Fruit fly (Drosophila melanogaster) whole organism, embryonic: ENCODE data around the gene RPA1.

ENCODE experiments used
- CG10147 ChIP-seq: fragments of 200-800 bp; sonication (Bioruptor generic); optimal IDR thresholded peaks from 2 replicates; lab custom pipeline; 2019; ENCODE audit warnings: missing biosample characterization, mild to moderate bottlenecking, missing genetic modification characterization, moderate library complexity
- CG11504 ChIP-seq: fragments of 200-800 bp; sonication (Bioruptor generic); optimal IDR thresholded peaks from 3 replicates; lab custom pipeline; 2019; ENCODE audit warnings: missing biosample characterization, mild to moderate bottlenecking, missing genetic modification characterization, moderate library complexity
- CG12071 ChIP-seq: fragments of 200-800 bp; sonication (Bioruptor generic); optimal IDR thresholded peaks from 3 replicates; lab custom pipeline; 2018; ENCODE audit warnings: missing biosample characterization, mild to moderate bottlenecking, missing genetic modification characterization
- CG13287 ChIP-seq: fragments of 200-800 bp; sonication (Bioruptor generic); IDR thresholded peaks from 2 replicates; pipeline ENCODE4 v1.3.6; 2022; ENCODE audit warnings: missing biosample characterization, missing genetic modification characterization; ENCODE audit not compliant: partially characterized antibody
- CG15073 ChIP-seq: fragments of 200-800 bp; sonication (Bioruptor generic); optimal IDR thresholded peaks from 2 replicates; lab custom pipeline; 2016; ENCODE audit warnings: missing biosample characterization, missing genetic modification characterization
- CG15514 ChIP-seq: fragments of 200-800 bp; sonication (Bioruptor generic); optimal IDR thresholded peaks from 3 replicates; lab custom pipeline; 2017; ENCODE audit warnings: missing biosample characterization, missing genetic modification characterization, mild to moderate bottlenecking, moderate library complexity, missing genetic modification reagents
- CG17359 ChIP-seq: fragments of 200-800 bp; sonication (Bioruptor generic); optimal IDR thresholded peaks from 3 replicates; lab custom pipeline; 2018; ENCODE audit warnings: missing biosample characterization, mild to moderate bottlenecking, missing genetic modification characterization, moderate library complexity
- CG18262 ChIP-seq: fragments of 200-800 bp; optimal IDR thresholded peaks from 3 replicates; lab custom pipeline; 2019; ENCODE audit warnings: missing biosample characterization, mild to moderate bottlenecking, missing genetic modification characterization, moderate library complexity
- CG18619 ChIP-seq: fragments of 200-800 bp; sonication (Bioruptor generic); optimal IDR thresholded peaks from 3 replicates; lab custom pipeline; 2017; ENCODE audit warnings: missing biosample characterization, mild to moderate bottlenecking, missing genetic modification characterization
- CG2875 ChIP-seq: fragments of 200-800 bp; sonication (Bioruptor generic); optimal IDR thresholded peaks from 2 replicates; lab custom pipeline; 2017; ENCODE audit warnings: missing biosample characterization, mild to moderate bottlenecking, missing genetic modification characterization, missing genetic modification reagents
- CG31365 ChIP-seq: fragments of 200-800 bp; sonication (Bioruptor generic); optimal IDR thresholded peaks from 2 replicates; lab custom pipeline; 2018; ENCODE audit warnings: missing biosample characterization, mild to moderate bottlenecking, missing genetic modification characterization
- CG31441 ChIP-seq: fragments of 200-800 bp; sonication (Bioruptor generic); IDR thresholded peaks from 2 replicates; pipeline ENCODE4 v1.3.6; 2022; ENCODE audit warnings: missing biosample characterization, missing genetic modification characterization
- CG4617 ChIP-seq: fragments of 200-800 bp; sonication (Bioruptor generic); optimal IDR thresholded peaks from 3 replicates; lab custom pipeline; 2016; ENCODE audit warnings: missing biosample characterization, missing genetic modification characterization, borderline replicate concordance
- CG6272 ChIP-seq: fragments of 200-800 bp; sonication (Bioruptor generic); IDR thresholded peaks from 2 replicates; pipeline ENCODE4 v1.3.6; 2022; ENCODE audit warnings: missing biosample characterization, missing genetic modification characterization
- CG6813 ChIP-seq: fragments of 200-800 bp; sonication (Bioruptor generic); optimal IDR thresholded peaks from 2 replicates; lab custom pipeline; 2017; ENCODE audit warnings: missing biosample characterization, missing genetic modification characterization, mild to moderate bottlenecking, moderate library complexity, missing genetic modification reagents
- CG7839 ChIP-seq: fragments of 200-800 bp; sonication (Bioruptor generic); optimal IDR thresholded peaks from 3 replicates; lab custom pipeline; 2018; ENCODE audit warnings: missing biosample characterization, mild to moderate bottlenecking, missing genetic modification characterization, moderate library complexity
- CTCF ChIP-seq: fragments of 200-800 bp; sonication (Bioruptor generic); optimal IDR thresholded peaks from 2 replicates; lab custom pipeline; 2017; ENCODE audit warnings: missing biosample characterization, mild to moderate bottlenecking, missing genetic modification characterization, moderate library complexity
- D19A ChIP-seq: fragments of 200-800 bp; optimal IDR thresholded peaks from 3 replicates; lab custom pipeline; 2019; ENCODE audit warnings: missing biosample characterization, mild to moderate bottlenecking, missing genetic modification characterization, moderate library complexity
- Dip2 ChIP-seq: fragments of 200-800 bp; sonication (Bioruptor generic); IDR thresholded peaks from 2 replicates; pipeline ENCODE4 v1.3.6; 2022; ENCODE audit warnings: missing biosample characterization, missing genetic modification characterization
- Dref ChIP-seq: fragments of 200-800 bp; sonication (Bioruptor generic); IDR thresholded peaks from 2 replicates; pipeline ENCODE4 v1.3.6; 2022; ENCODE audit warnings: missing biosample characterization, missing genetic modification characterization
- Hand ChIP-seq: fragments of 200-800 bp; sonication (Bioruptor generic); optimal IDR thresholded peaks from 2 replicates; lab custom pipeline; 2017; ENCODE audit warnings: mild to moderate bottlenecking, missing biosample characterization, missing genetic modification reagents, missing genetic modification characterization
- Hr78 ChIP-seq, 2 experiments: fragments of 200-800 bp in 1 of 2; fragments of >200 bp in 1 of 2; sonication (Bioruptor generic) in 1 of 2; optimal IDR thresholded peaks; 2 replicates each; lab custom pipeline; 2017 to 2019; ENCODE audit warnings: missing biosample characterization in 2 of 2, missing genetic modification characterization in 2 of 2, mild to moderate bottlenecking in 1 of 2, moderate library complexity in 1 of 2
- Lim3 ChIP-seq: fragments of 200-800 bp; sonication (Bioruptor generic); IDR thresholded peaks from 2 replicates; pipeline ENCODE4 v1.3.6; 2022; ENCODE audit warnings: missing biosample characterization, missing genetic modification characterization
- Mrtf ChIP-seq: fragments of 200-800 bp; sonication (Bioruptor generic); IDR thresholded peaks from 3 replicates; pipeline ENCODE4 v1.3.6; 2022; ENCODE audit warnings: missing biosample characterization, missing genetic modification characterization
- NK7.1 ChIP-seq: fragments of 200-800 bp; sonication (Bioruptor generic); optimal IDR thresholded peaks from 3 replicates; lab custom pipeline; 2016; ENCODE audit warnings: missing biosample characterization, missing genetic modification characterization
- Optix ChIP-seq: fragments of 200-800 bp; sonication (Bioruptor generic); IDR thresholded peaks from 3 replicates; pipeline ENCODE4 v1.3.6; 2022; ENCODE audit warnings: missing biosample characterization, missing genetic modification characterization
- Pdp1 ChIP-seq, 2 experiments: fragments of 200-800 bp; sonication (Bioruptor generic); optimal IDR thresholded peaks; 3 replicates each; lab custom pipeline; 2016; ENCODE audit warnings: missing biosample characterization in 2 of 2, missing genetic modification characterization in 2 of 2, mild to moderate bottlenecking in 1 of 2, moderate library complexity in 1 of 2
- Ravus ChIP-seq: fragments of 200-800 bp; sonication (Bioruptor generic); IDR thresholded peaks from 2 replicates; pipeline ENCODE4 v1.3.6; 2022; ENCODE audit warnings: missing biosample characterization, missing genetic modification characterization
- Side ChIP-seq: fragments of 200-800 bp; sonication (Bioruptor generic); optimal IDR thresholded peaks from 2 replicates; lab custom pipeline; 2016; ENCODE audit warnings: missing biosample characterization, missing genetic modification characterization
- Sin3A ChIP-seq: fragments of >200 bp; optimal IDR thresholded peaks from 2 replicates; lab custom pipeline; 2018
- Sry-δ ChIP-seq: fragments of 200-800 bp; sonication (Bioruptor generic); optimal IDR thresholded peaks from 2 replicates; lab custom pipeline; 2016; ENCODE audit warnings: missing biosample characterization, missing genetic modification characterization
- YL-1 ChIP-seq: fragments of 200-800 bp; sonication (Bioruptor generic); optimal IDR thresholded peaks from 3 replicates; lab custom pipeline; 2017; ENCODE audit warnings: missing biosample characterization, mild to moderate bottlenecking, missing genetic modification characterization
- az2 ChIP-seq: fragments of 200-800 bp; sonication (Bioruptor generic); optimal IDR thresholded peaks from 3 replicates; lab custom pipeline; 2016; ENCODE audit warnings: missing biosample characterization, missing genetic modification characterization
- bowl ChIP-seq: fragments of 200-800 bp; sonication (Bioruptor generic); IDR thresholded peaks from 2 replicates; pipeline ENCODE4 v1.3.6; 2022; ENCODE audit warnings: missing biosample characterization, missing genetic modification characterization
- br ChIP-seq: fragments of >200 bp; optimal IDR thresholded peaks from 2 replicates; lab custom pipeline; 2017
- crol ChIP-seq: fragments of 200-800 bp; sonication (Bioruptor generic); IDR thresholded peaks from 2 replicates; pipeline ENCODE4 v1.3.6; 2022; ENCODE audit warnings: missing biosample characterization, missing genetic modification characterization
- cwo ChIP-seq: fragments of 200-800 bp; sonication (Bioruptor generic); optimal IDR thresholded peaks from 3 replicates; lab custom pipeline; 2017; ENCODE audit warnings: missing biosample characterization, missing genetic modification characterization, mild to moderate bottlenecking, moderate library complexity, missing genetic modification reagents
- dan ChIP-seq: fragments of 200-800 bp; sonication (Bioruptor generic); IDR thresholded peaks from 2 replicates; pipeline ENCODE4 v1.3.6; 2022; ENCODE audit warnings: missing biosample characterization, missing genetic modification characterization
- ems ChIP-seq: fragments of 200-800 bp; sonication (Bioruptor generic); optimal IDR thresholded peaks from 3 replicates; lab custom pipeline; 2016; ENCODE audit warnings: missing biosample characterization, missing genetic modification characterization
- esg ChIP-seq: fragments of 200-800 bp; sonication (Bioruptor generic); conservative IDR thresholded peaks from 2 replicates; pipeline ENCODE4 v1.3.6; 2022; ENCODE audit warnings: missing biosample characterization, missing genetic modification characterization
- gsb-n ChIP-seq: fragments of 200-800 bp; sonication (Bioruptor generic); optimal IDR thresholded peaks from 3 replicates; lab custom pipeline; 2018; ENCODE audit warnings: missing biosample characterization, mild to moderate bottlenecking, missing genetic modification characterization
- hbn ChIP-seq: fragments of 200-800 bp; sonication (Bioruptor generic); IDR thresholded peaks from 2 replicates; pipeline ENCODE4 v1.3.6; 2022; ENCODE audit warnings: missing biosample characterization, missing genetic modification characterization; ENCODE audit not compliant: partially characterized antibody
- lola ChIP-seq, 3 experiments: fragments of >200 bp in 2 of 3; fragments of 200-800 bp in 1 of 3; sonication (Bioruptor generic) in 1 of 3; optimal IDR thresholded peaks; 2 replicates each; lab custom pipeline; 2017 to 2019; ENCODE audit warnings: missing biosample characterization in 3 of 3, missing genetic modification characterization in 3 of 3, mild to moderate bottlenecking in 1 of 3, moderate library complexity in 1 of 3
- maf-S ChIP-seq: fragments of 200-800 bp; sonication (Bioruptor generic); optimal IDR thresholded peaks from 2 replicates; lab custom pipeline; 2016; ENCODE audit warnings: missing biosample characterization, missing genetic modification characterization
- nom ChIP-seq: fragments of 200-800 bp; sonication (Bioruptor generic); optimal IDR thresholded peaks from 2 replicates; lab custom pipeline; 2017; ENCODE audit warnings: missing biosample characterization, missing genetic modification characterization, mild to moderate bottlenecking, moderate library complexity, missing genetic modification reagents
- scrt ChIP-seq: fragments of 200-800 bp; sonication (Bioruptor generic); optimal IDR thresholded peaks from 2 replicates; lab custom pipeline; 2018; ENCODE audit warnings: missing biosample characterization, mild to moderate bottlenecking, missing genetic modification characterization, moderate library complexity
- sr ChIP-seq: fragments of 200-800 bp; sonication (Bioruptor generic); IDR thresholded peaks from 3 replicates; pipeline ENCODE4 v1.3.6; 2022; ENCODE audit warnings: missing biosample characterization, missing genetic modification characterization
- stwl ChIP-seq: fragments of 200-800 bp; sonication (Bioruptor generic); optimal IDR thresholded peaks from 3 replicates; lab custom pipeline; 2018; ENCODE audit warnings: missing biosample characterization, mild to moderate bottlenecking, missing genetic modification characterization, moderate library complexity
- tin ChIP-seq: fragments of 200-800 bp; sonication (Bioruptor generic); optimal IDR thresholded peaks from 3 replicates; lab custom pipeline; 2016; ENCODE audit warnings: missing biosample characterization, missing genetic modification characterization
- trh ChIP-seq: fragments of 200-800 bp; sonication (Bioruptor generic); optimal IDR thresholded peaks from 2 replicates; lab custom pipeline; 2016; ENCODE audit warnings: missing biosample characterization, missing genetic modification characterization
- usp ChIP-seq: fragments of >200 bp; optimal IDR thresholded peaks from 2 replicates; lab custom pipeline; 2017; ENCODE audit warnings: missing biosample characterization, missing genetic modification characterization
- zen ChIP-seq: fragments of 200-800 bp; sonication (Bioruptor generic); optimal IDR thresholded peaks from 3 replicates; lab custom pipeline; 2018; ENCODE audit warnings: missing biosample characterization, mild to moderate bottlenecking, missing genetic modification characterization, moderate library complexity

RPA1 gene

dm6 chr3R:8240302-8240682 is 24.0 kb downstream of the RPA1 start, which contains the start of gene Ada2b (continued):
- TF ChIP-seq CG18262 (tag; lab: Kevin White, UChicago): no peak
- TF ChIP-seq NK7.1 (GFP tag; lab: Kevin White, UChicago): no peak
- TF ChIP-seq sr (GFP tag; lab: Robert Waterston, UW): no peak
- TF ChIP-seq CG12071 (GFP tag; lab: Kevin White, UChicago): no peak
- TF ChIP-seq scrt (GFP tag; lab: Kevin White, UChicago): no peak
- TF ChIP-seq CG10147 (GFP tag; lab: Kevin White, UChicago): no peak
- no peak for TF ChIP-seq CG11504
- no peak for TF ChIP-seq maf-S (GFP tag; lab: Kevin White, UChicago)
- TF ChIP-seq dan: no peak
- no peak for TF ChIP-seq CTCF
- TF ChIP-seq hbn (GFP tag; lab: Robert Waterston, UW): no peak
- no peak for TF ChIP-seq Side (GFP tag; lab: Kevin White, UChicago)
- TF ChIP-seq Sry-δ (GFP tag; lab: Kevin White, UChicago): peak; percentile 18
- peak; percentile 35; the same call in 1 of the 2 replicates for TF ChIP-seq CG13287 (GFP tag; lab: Robert Waterston, UW)
- no peak for TF ChIP-seq Dip2 (GFP tag; lab: Robert Waterston, UW)
- TF ChIP-seq CG15073: no peak
- 0 out of 2 replicates have a peak, but pooled peaks have one; percentile 4 for TF ChIP-seq CG31441
- no peak for TF ChIP-seq Pdp1 (GFP tag; optimal IDR thresholded peaks at IDR 0.05; lab: Kevin White, UChicago)
- no peak for TF ChIP-seq zen
- no peak for TF ChIP-seq Mrtf (GFP tag; lab: Robert Waterston, UW)
- no peak for TF ChIP-seq gsb-n (tag; lab: Kevin White, UChicago)
- no peak for TF ChIP-seq CG31365 (tag; lab: Kevin White, UChicago)
- TF ChIP-seq Lim3 (GFP tag; lab: Robert Waterston, UW): no peak
- TF ChIP-seq YL-1: peak; percentile 89
- no peak for TF ChIP-seq az2 (GFP tag; lab: Kevin White, UChicago)
- no peak for TF ChIP-seq Dref (GFP tag; lab: Robert Waterston, UW)
- TF ChIP-seq CG4617 (GFP tag; lab: Kevin White, UChicago): peak; percentile 92
- TF ChIP-seq lola (GFP tag; optimal IDR thresholded peaks at IDR 0.05; lab: Kevin White, UChicago): no peak
- peak; percentile 35 for TF ChIP-seq Sin3A (lab: Kevin White, UChicago)
- TF ChIP-seq Hr78 (GFP tag; optimal IDR thresholded peaks at IDR 0.05; lab: Kevin White, UChicago): no peak
- TF ChIP-seq Optix (GFP tag; lab: Robert Waterston, UW): no peak
- TF ChIP-seq CG15514: peak; percentile 99
- TF ChIP-seq CG2875 (GFP tag; lab: Kevin White, UChicago): no peak
- TF ChIP-seq tin (GFP tag; lab: Kevin White, UChicago): no peak
- peak; percentile 57 for TF ChIP-seq stwl (tag; lab: Kevin White, UChicago)
- no peak for TF ChIP-seq CG6813 (GFP tag; lab: Kevin White, UChicago)
- TF ChIP-seq br (lab: Kevin White, UChicago): no peak
- no peak for TF ChIP-seq usp (GFP tag; lab: Kevin White, UChicago)
- no peak for TF ChIP-seq Ravus (GFP tag; lab: Robert Waterston, UW)
- TF ChIP-seq D19A (tag; lab: Kevin White, UChicago): no peak
- TF ChIP-seq Hand (GFP tag; lab: Kevin White, UChicago): no peak
- TF ChIP-seq ems (GFP tag; lab: Kevin White, UChicago): no peak
- TF ChIP-seq CG6272 (GFP tag; lab: Robert Waterston, UW): no peak
- TF ChIP-seq nom (GFP tag; lab: Kevin White, UChicago): no peak
- TF ChIP-seq bowl (GFP tag; lab: Robert Waterston, UW): no peak
- no peak for TF ChIP-seq CG7839
- no peak for TF ChIP-seq cwo
- TF ChIP-seq esg (GFP tag; lab: Robert Waterston, UW): no peak
- no peak for TF ChIP-seq CG17359 (tag; lab: Kevin White, UChicago)
- no peak for TF ChIP-seq trh
- no peak for TF ChIP-seq CG18619 (GFP tag; lab: Kevin White, UChicago)
- TF ChIP-seq crol (GFP tag; lab: Robert Waterston, UW): no peak
